Worm (Caenorhabditis elegans): ENCODE measurements around the gene F16F9.4.

Gene F16F9.4

ce11 chrX:8476308-8476707, 13.1 kb upstream of the F16F9.4 start:
- TF ChIP-seq elt-2 (tag; optimal IDR thresholded peaks at IDR 0.05) (no peak), C38D4.7 (GFP tag; optimal IDR thresholded peaks at IDR 0.05) (no peak), zip-5 (tag; optimal IDR thresholded peaks at IDR 0.05) (no peak), gmeb-2 (tag; optimal IDR thresholded peaks at IDR 0.05) (no peak), fkh-10 (GFP tag; optimal IDR thresholded peaks at IDR 0.05) (peak; percentile 58), ceh-9 (tag; optimal IDR thresholded peaks at IDR 0.05) (no peak)

ce11 chrX:8475759-8476228, 12.6 kb upstream of the F16F9.4 start, which contains the start of gene nhr-14:
nhr-14 (minus strand) TSS chrX:8476178.
- TF ChIP-seq elt-4 (tag; optimal IDR thresholded peaks at IDR 0.05) (no peak), tbx-7 (tag; optimal IDR thresholded peaks at IDR 0.05) (no peak), ceh-18 (tag; optimal IDR thresholded peaks at IDR 0.05) (no peak), che-1 (tag; optimal IDR thresholded peaks at IDR 0.05) (no peak), K02D7.2 (tag; optimal IDR thresholded peaks at IDR 0.05) (no peak), ceh-31 (tag; optimal IDR thresholded peaks at IDR 0.05) (no peak), tbx-2 (tag; optimal IDR thresholded peaks at IDR 0.05) (no peak), ceh-6 (GFP tag; optimal IDR thresholded peaks at IDR 0.05) (no peak), ets-4 (tag; optimal IDR thresholded peaks at IDR 0.05) (no peak), unc-86 (tag; optimal IDR thresholded peaks at IDR 0.05) (no peak), unc-55 (GFP tag; optimal IDR thresholded peaks at IDR 0.05) (no peak), lim-6 (tag; optimal IDR thresholded peaks at IDR 0.05) (no peak), ceh-34 (tag; optimal IDR thresholded peaks at IDR 0.05) (no peak), odd-2 (tag; optimal IDR thresholded peaks at IDR 0.05) (no peak), ttx-3 (tag; optimal IDR thresholded peaks at IDR 0.05) (no peak)

ce11 chrX:8475142-8475541, 12.0 kb upstream of the F16F9.4 start:
- TF ChIP-seq ceh-45 (GFP tag; IDR thresholded peaks at IDR 0.05) (no peak), hlh-30 (tag; optimal IDR thresholded peaks at IDR 0.05; ENCODE audit: insufficient read depth) (peak; percentile 13), T23F11.4 (GFP tag; optimal IDR thresholded peaks at IDR 0.05) (no peak), sdc-2 (tag; optimal IDR thresholded peaks at IDR 0.05) (no peak)

- TF ChIP-seq ceh-14 (tag; optimal IDR thresholded peaks at IDR 0.05), result no peak
- TF ChIP-seq elt-2 (tag; optimal IDR thresholded peaks at IDR 0.05), result peak; percentile 84
Measured at ce11 chrX:8473468-8473867, 10.3 kb upstream of the F16F9.4 start.

- no peak for TF ChIP-seq pag-3 (tag; optimal IDR thresholded peaks at IDR 0.05; ENCODE audit: borderline replicate concordance)
- peak; percentile 34 for TF ChIP-seq elt-2 (tag; optimal IDR thresholded peaks at IDR 0.05)
Measured at ce11 chrX:8470126-8470772, 7.1 kb upstream of the F16F9.4 start, which contains the start of gene mec-10. mec-10 (minus strand) TSS chrX:8470314.

ce11 chrX:8463889-8464444, 807 bp upstream of the F16F9.4 start:
- no peak for TF ChIP-seq unc-55 (GFP tag; optimal IDR thresholded peaks at IDR 0.05)
- no peak for TF ChIP-seq T23F11.4 (GFP tag; optimal IDR thresholded peaks at IDR 0.05)
- no peak for TF ChIP-seq ceh-24 (tag; optimal IDR thresholded peaks at IDR 0.05)
- no peak for TF ChIP-seq eyg-1 (tag; optimal IDR thresholded peaks at IDR 0.05)
- no peak for TF ChIP-seq ceh-45 (GFP tag; IDR thresholded peaks at IDR 0.05)
- no peak for TF ChIP-seq pat-9 (tag; optimal IDR thresholded peaks at IDR 0.05)
- no peak for TF ChIP-seq ets-4 (tag; optimal IDR thresholded peaks at IDR 0.05)
- no peak for TF ChIP-seq hlh-15 (tag; optimal IDR thresholded peaks at IDR 0.05)
- no peak for TF ChIP-seq ceh-19 (GFP tag; optimal IDR thresholded peaks at IDR 0.05)
- no peak for TF ChIP-seq zip-5 (tag; optimal IDR thresholded peaks at IDR 0.05)
- TF ChIP-seq nhr-232 (tag; optimal IDR thresholded peaks at IDR 0.05), result no peak
- TF ChIP-seq ceh-31 (tag; optimal IDR thresholded peaks at IDR 0.05), result no peak
- no peak for TF ChIP-seq ztf-16 (tag; optimal IDR thresholded peaks at IDR 0.05)
- TF ChIP-seq fkh-10 (GFP tag; optimal IDR thresholded peaks at IDR 0.05), result no peak
- no peak for TF ChIP-seq ref-2 (tag; optimal IDR thresholded peaks at IDR 0.05)
